Worm (Caenorhabditis elegans) whole organism, L4/young adult: Measurements from ENCODE around the gene mig-10.

ENCODE experiments used
- W03F9.2 ChIP-seq: fragments of 150-350 bp; optimal IDR thresholded peaks from 2 replicates; lab custom pipeline; 2014; ENCODE audit warnings: missing biosample characterization, missing genetic modification characterization
- dao-5 ChIP-seq: sonication (generic microtip); optimal IDR thresholded peaks from 2 replicates; lab custom pipeline; 2016; ENCODE audit warnings: missing genotype, missing genetic modification characterization, moderate library complexity, missing compliant biosample characterization
- him-1 ChIP-seq: sonication (generic microtip); optimal IDR thresholded peaks from 2 replicates; lab custom pipeline; 2016; ENCODE audit warnings: missing genotype, missing genetic modification reagents, missing genetic modification characterization, missing compliant biosample characterization

DNA sequence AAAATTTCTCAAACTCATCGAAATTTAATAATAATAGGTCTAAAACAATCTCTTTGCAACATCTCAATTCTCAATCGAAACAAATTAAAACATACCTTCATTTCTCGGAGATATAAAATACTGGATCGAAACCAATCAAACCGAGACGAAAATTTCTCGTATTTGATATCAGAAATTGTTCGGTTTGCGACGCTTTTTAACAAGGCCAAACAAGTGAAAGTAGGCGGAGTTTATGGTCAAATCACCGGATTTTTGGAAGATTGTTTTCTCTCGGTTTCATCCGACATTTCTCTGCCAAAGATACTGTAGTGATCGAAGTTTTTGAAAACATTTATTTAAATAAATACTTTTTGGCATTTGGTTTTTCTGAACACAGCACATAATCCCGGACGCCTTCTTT, 43.5 kb upstream of the mig-10 start, which contains the start of gene C02F5.14:
- TF ChIP-seq him-1 (tag; lab: Kevin White, UChicago) (no peak), dao-5 (tag; lab: Kevin White, UChicago) (no peak), W03F9.2 (no peak)
